Worm (Caenorhabditis elegans): ENCODE data around the gene R02D5.4.

The R02D5.4 gene

ce11 chrV:14519268-14519667 lies 34.8 kb upstream of the R02D5.4 start, which contains the start of gene R02D5.8:
R02D5.8 (minus strand) TSS chrV:14519368.
- no peak for TF ChIP-seq nhr-129 (tag; optimal IDR thresholded peaks at IDR 0.05)
- no peak for TF ChIP-seq sem-4 (tag; optimal IDR thresholded peaks at IDR 0.05)

- TF ChIP-seq egl-27 (tag; optimal IDR thresholded peaks at IDR 0.05), result no peak
- TF ChIP-seq mab-5 (tag; optimal IDR thresholded peaks at IDR 0.05), result no peak
- no peak for TF ChIP-seq lsy-2 (tag; optimal IDR thresholded peaks at IDR 0.05)
- no peak for TF ChIP-seq F13H6.1 (tag; optimal IDR thresholded peaks at IDR 0.05)
- no peak for TF ChIP-seq mbf-1 (tag; optimal IDR thresholded peaks at IDR 0.05)
Measured at ce11 chrV:14518010-14518409, 33.5 kb upstream of the R02D5.4 start, which contains the start of gene R02D5.6. R02D5.6 (minus strand) TSS chrV:14518110.

- TF ChIP-seq nhr-21 (tag; optimal IDR thresholded peaks at IDR 0.05), result peak; percentile 72
- peak; percentile 42 for TF ChIP-seq nhr-129 (tag; optimal IDR thresholded peaks at IDR 0.05)
- peak; percentile 88 for TF ChIP-seq sma-9 (GFP tag; optimal IDR thresholded peaks at IDR 0.05)
- no peak for TF ChIP-seq sma-9 (tag; optimal IDR thresholded peaks at IDR 0.05)
- TF ChIP-seq sem-4 (tag; optimal IDR thresholded peaks at IDR 0.05), result peak; percentile 49
- TF ChIP-seq mbf-1 (tag; optimal IDR thresholded peaks at IDR 0.05), result no peak
- peak; percentile 97 for TF ChIP-seq blmp-1 (tag; optimal IDR thresholded peaks at IDR 0.05; ENCODE audit: insufficient read depth)
- peak; percentile 9 for TF ChIP-seq egl-27 (tag; optimal IDR thresholded peaks at IDR 0.05)
- no peak for TF ChIP-seq nhr-11 (tag; optimal IDR thresholded peaks at IDR 0.05)
- no peak for TF ChIP-seq mab-5 (tag; optimal IDR thresholded peaks at IDR 0.05)
- peak; percentile 87 for TF ChIP-seq nhr-25 (tag; optimal IDR thresholded peaks at IDR 0.05)
- no peak for TF ChIP-seq ztf-1 (GFP tag; conservative IDR thresholded peaks at IDR 0.05)
- TF ChIP-seq sma-3 (GFP tag; optimal IDR thresholded peaks at IDR 0.05), result peak; percentile 95
- TF ChIP-seq mdl-1 (tag; optimal IDR thresholded peaks at IDR 0.05), result peak; percentile 37 to 82
- TF ChIP-seq fos-1 (tag; optimal IDR thresholded peaks at IDR 0.05), result peak; percentile 20
Measured at ce11 chrV:14510746-14511145, 26.3 kb upstream of the R02D5.4 start, which contains the start of gene R02D5.9. R02D5.9 (minus strand) TSS chrV:14511123.

ce11 chrV:14508556-14508955 lies 24.1 kb upstream of the R02D5.4 start:
- TF ChIP-seq nhr-12 (tag; optimal IDR thresholded peaks at IDR 0.05) (no peak), nhr-129 (tag; optimal IDR thresholded peaks at IDR 0.05) (no peak), ztf-4 (tag; optimal IDR thresholded peaks at IDR 0.05) (no peak), nhr-6 (tag; optimal IDR thresholded peaks at IDR 0.05) (no peak), nhr-21 (tag; optimal IDR thresholded peaks at IDR 0.05) (no peak), F13H6.1 (tag; optimal IDR thresholded peaks at IDR 0.05) (no peak), dmd-4 (tag; optimal IDR thresholded peaks at IDR 0.05) (no peak), zag-1 (tag; optimal IDR thresholded peaks at IDR 0.05) (no peak), ztf-11 (tag; optimal IDR thresholded peaks at IDR 0.05) (no peak), alr-1 (tag; optimal IDR thresholded peaks at IDR 0.05) (no peak), R02D3.7 (tag; optimal IDR thresholded peaks at IDR 0.05) (no peak), sma-9 (GFP tag; optimal IDR thresholded peaks at IDR 0.05) (no peak), sma-9 (tag; optimal IDR thresholded peaks at IDR 0.05) (no peak), C34F6.9 (tag; optimal IDR thresholded peaks at IDR 0.05) (no peak), skn-1 (tag; optimal IDR thresholded peaks at IDR 0.05) (no peak), unc-55 (GFP tag; optimal IDR thresholded peaks at IDR 0.05) (no peak)

ce11 chrV:14508005-14508521 lies 23.6 kb upstream of the R02D5.4 start, which contains the start of gene R02D5.1:
R02D5.1 (plus strand) TSS chrV:14508249.
- TF ChIP-seq blmp-1 (tag; optimal IDR thresholded peaks at IDR 0.05; ENCODE audit: insufficient read depth) (peak; percentile 88), ceh-82 (tag; optimal IDR thresholded peaks at IDR 0.05) (no peak)

- TF ChIP-seq blmp-1 (tag; optimal IDR thresholded peaks at IDR 0.05; ENCODE audit: insufficient read depth) (peak; percentile 90), sma-9 (GFP tag; optimal IDR thresholded peaks at IDR 0.05) (peak; percentile 94), sma-9 (tag; optimal IDR thresholded peaks at IDR 0.05) (no peak), lsy-2 (tag; optimal IDR thresholded peaks at IDR 0.05) (peak in 1 of 2 experiments; percentile 15), nhr-23 (tag; optimal IDR thresholded peaks at IDR 0.05) (peak; percentile 98), egl-27 (tag; optimal IDR thresholded peaks at IDR 0.05) (peak; percentile 84), unc-39 (tag; optimal IDR thresholded peaks at IDR 0.05) (no peak), elt-1 (tag; optimal IDR thresholded peaks at IDR 0.05) (peak; percentile 100), alr-1 (tag; optimal IDR thresholded peaks at IDR 0.05) (no peak), sem-4 (tag; optimal IDR thresholded peaks at IDR 0.05) (peak; percentile 60), nhr-25 (tag; optimal IDR thresholded peaks at IDR 0.05) (peak; percentile 84), ceh-16 (tag; optimal IDR thresholded peaks at IDR 0.05) (peak; percentile 100)
Measured at ce11 chrV:14506713-14507675, 22.5 kb upstream of the R02D5.4 start.

All from whole organism, L2 larva.